Worm (Caenorhabditis elegans) whole organism, L1 larva: ENCODE results near the gene hlh-29.

ENCODE experiments used
- aha-1 ChIP-seq: fragments of 150-350 bp; optimal IDR thresholded peaks from 2 replicates; lab custom pipeline; 2014; ENCODE audit warnings: missing biosample characterization, missing genetic modification characterization
- pag-3 ChIP-seq: sonication (generic microtip); optimal IDR thresholded peaks from 2 replicates; lab custom pipeline; 2017; ENCODE audit warnings: missing genetic modification characterization, mild to moderate bottlenecking, missing compliant biosample characterization, antibody characterized with exemption, borderline replicate concordance; ENCODE audit not compliant: insufficient read depth
- rnt-1 ChIP-seq: sonication (generic microtip); optimal IDR thresholded peaks from 2 replicates; lab custom pipeline; 2016; ENCODE audit warnings: mild to moderate bottlenecking, missing genetic modification characterization, moderate library complexity, missing compliant biosample characterization

ce11 chrX:17562195-17562594, 13.8 kb upstream of the hlh-29 start:
- TF ChIP-seq rnt-1 (tag; lab: Kevin White, UChicago) (no peak), pag-3 (no peak), aha-1 (tag; lab: Kevin White, UChicago) (no peak)
